Worm (Caenorhabditis elegans) whole organism, young adult: ENCODE results near the gene clec-19.

Source experiments
- B0019.2 ChIP-seq: fragments of 200-800 bp; sonication (Bioruptor generic); conservative IDR thresholded peaks from 2 replicates; pipeline ENCODE4 v1.3.6; 2022; ENCODE audit warnings: missing genetic modification reagents, missing genetic modification characterization, missing compliant biosample characterization
- B0261.1 ChIP-seq: sonication (generic microtip); optimal IDR thresholded peaks from 2 replicates; lab custom pipeline; 2016; ENCODE audit warnings: mild to moderate bottlenecking, missing genetic modification characterization, moderate library complexity, missing compliant biosample characterization
- F33H1.4 ChIP-seq: fragments of 200-800 bp; sonication (Bioruptor generic); IDR thresholded peaks from 2 replicates; pipeline ENCODE4 v1.3.6; 2022; ENCODE audit warnings: missing genetic modification reagents, missing genetic modification characterization, missing compliant biosample characterization
- F39B2.1 ChIP-seq: fragments of 200-800 bp; sonication (Bioruptor generic); IDR thresholded peaks from 2 replicates; pipeline ENCODE4 v1.3.6; 2022; ENCODE audit warnings: missing genetic modification reagents, missing genetic modification characterization, missing compliant biosample characterization
- F55B11.4 ChIP-seq: sonication (generic microtip); optimal IDR thresholded peaks from 2 replicates; lab custom pipeline; 2016; ENCODE audit warnings: missing compliant biosample characterization, missing genetic modification characterization, borderline replicate concordance; ENCODE audit not compliant: insufficient read depth
- F57A8.1 ChIP-seq: fragments of 200-800 bp; sonication (Bioruptor generic); optimal IDR thresholded peaks from 2 replicates; lab custom pipeline; 2018; ENCODE audit warnings: mild to moderate bottlenecking, missing genetic modification characterization, moderate library complexity, missing compliant biosample characterization
- F57C9.4 ChIP-seq: sonication (generic microtip); optimal IDR thresholded peaks from 2 replicates; lab custom pipeline; 2017; ENCODE audit warnings: mild to moderate bottlenecking, missing genetic modification characterization, missing compliant biosample characterization
- Y67H2A.10 ChIP-seq: fragments of 200-800 bp; sonication (Bioruptor generic); conservative IDR thresholded peaks from 2 replicates; pipeline ENCODE4 v1.3.6; 2022; ENCODE audit warnings: missing genetic modification reagents, missing genetic modification characterization, missing compliant biosample characterization
- Y79H2A.3 ChIP-seq: fragments of 200-800 bp; sonication (Bioruptor generic); conservative IDR thresholded peaks from 2 replicates; pipeline ENCODE4 v1.3.6; 2022; ENCODE audit warnings: missing genetic modification reagents, missing genetic modification characterization, missing compliant biosample characterization
- ZK185.1 ChIP-seq: sonication (generic microtip); optimal IDR thresholded peaks from 2 replicates; lab custom pipeline; 2016; ENCODE audit warnings: mild to moderate bottlenecking, missing genetic modification characterization, missing compliant biosample characterization; ENCODE audit not compliant: poor library complexity, severe bottlenecking
- akir-1 ChIP-seq: fragments of 200-800 bp; sonication (Bioruptor generic); optimal IDR thresholded peaks from 2 replicates; lab custom pipeline; 2018; ENCODE audit warnings: mild to moderate bottlenecking, missing genetic modification characterization, moderate library complexity, missing compliant biosample characterization
- ama-1 ChIP-seq, 3 experiments: fragments of 150-350 bp in 1 of 3; sonication (generic microtip) in 2 of 3; optimal IDR thresholded peaks; 2 replicates each; lab custom pipeline; 2014 to 2018; ENCODE audit warnings: missing biosample characterization in 2 of 3, missing genetic modification characterization in 2 of 3, missing genetic modification reagents in 2 of 3
- aptf-2 ChIP-seq: fragments of 200-800 bp; sonication (Bioruptor generic); conservative IDR thresholded peaks from 2 replicates; pipeline ENCODE4 v1.3.6; 2022; ENCODE audit warnings: missing genetic modification reagents, missing genetic modification characterization, missing compliant biosample characterization
- attf-5 ChIP-seq: fragments of 200-800 bp; sonication (Bioruptor generic); optimal IDR thresholded peaks from 2 replicates; lab custom pipeline; 2018; ENCODE audit warnings: mild to moderate bottlenecking, missing genetic modification characterization, missing compliant biosample characterization
- ccch-3 ChIP-seq: fragments of 200-800 bp; sonication (Bioruptor generic); optimal IDR thresholded peaks from 2 replicates; lab custom pipeline; 2018; ENCODE audit warnings: mild to moderate bottlenecking, missing genetic modification characterization, missing compliant biosample characterization
- ceh-100 ChIP-seq: fragments of 200-800 bp; sonication (Bioruptor generic); IDR thresholded peaks from 2 replicates; pipeline ENCODE4 v1.3.6; 2022; ENCODE audit warnings: missing genetic modification reagents, missing genetic modification characterization, missing compliant biosample characterization
- ceh-40 ChIP-seq: fragments of 200-800 bp; sonication (Bioruptor generic); IDR thresholded peaks from 2 replicates; pipeline ENCODE4 v1.3.6; 2022; ENCODE audit warnings: missing genetic modification characterization, missing compliant biosample characterization
- ceh-91 ChIP-seq: fragments of 200-800 bp; sonication (Bioruptor generic); IDR thresholded peaks from 2 replicates; pipeline ENCODE4 v1.3.6; 2022; ENCODE audit warnings: missing genetic modification reagents, missing genetic modification characterization, missing compliant biosample characterization
- dox-1 ChIP-seq: fragments of 200-800 bp; sonication (Bioruptor generic); IDR thresholded peaks from 2 replicates; pipeline ENCODE4 v1.3.6; 2022; ENCODE audit warnings: missing genetic modification reagents, missing genetic modification characterization, missing compliant biosample characterization
- egl-18 ChIP-seq: fragments of 200-800 bp; sonication (Bioruptor generic); IDR thresholded peaks from 2 replicates; pipeline ENCODE4 v1.3.6; 2022; ENCODE audit warnings: missing genetic modification reagents, missing genetic modification characterization, missing compliant biosample characterization
- hlh-12 ChIP-seq: sonication (generic microtip); optimal IDR thresholded peaks from 2 replicates; lab custom pipeline; 2016; ENCODE audit warnings: missing genetic modification characterization, missing compliant biosample characterization
- hmg-1.2 ChIP-seq: fragments of 200-800 bp; sonication (Bioruptor generic); IDR thresholded peaks from 2 replicates; pipeline ENCODE4 v1.3.6; 2022; ENCODE audit warnings: missing genetic modification reagents, missing genetic modification characterization, missing compliant biosample characterization
- hrde-1 ChIP-seq: sonication (generic microtip); optimal IDR thresholded peaks from 2 replicates; lab custom pipeline; 2016; ENCODE audit warnings: missing genetic modification characterization, mild to moderate bottlenecking, missing compliant biosample characterization, moderate library complexity, missing genotype, missing genetic modification reagents, borderline replicate concordance
- let-607 ChIP-seq, 2 experiments: fragments of 200-800 bp in 1 of 2; sonication (Bioruptor generic) in 1 of 2; sonication (generic microtip) in 1 of 2; optimal IDR thresholded peaks; 2 replicates each; lab custom pipeline; 2016 to 2018; ENCODE audit warnings: mild to moderate bottlenecking in 2 of 2, missing compliant biosample characterization in 2 of 2, missing genetic modification characterization in 2 of 2, moderate library complexity in 2 of 2, missing genotype in 1 of 2
- lin-54 ChIP-seq: fragments of 200-800 bp; sonication (Bioruptor generic); optimal IDR thresholded peaks from 2 replicates; lab custom pipeline; 2018; ENCODE audit warnings: mild to moderate bottlenecking, missing genetic modification characterization, missing compliant biosample characterization
- lsy-27 ChIP-seq: sonication (generic microtip); optimal IDR thresholded peaks from 2 replicates; lab custom pipeline; 2017; ENCODE audit warnings: missing genetic modification characterization, mild to moderate bottlenecking, missing compliant biosample characterization, antibody characterized with exemption, missing genotype, borderline replicate concordance; ENCODE audit not compliant: insufficient read depth
- madf-10 ChIP-seq: sonication (generic microtip); optimal IDR thresholded peaks from 2 replicates; lab custom pipeline; 2016; ENCODE audit warnings: mild to moderate bottlenecking, missing genetic modification characterization, missing compliant biosample characterization
- nhr-27 ChIP-seq: fragments of 200-800 bp; sonication (Bioruptor generic); optimal IDR thresholded peaks from 2 replicates; lab custom pipeline; 2018; ENCODE audit warnings: mild to moderate bottlenecking, missing genetic modification characterization, moderate library complexity, missing compliant biosample characterization
- pbrm-1 ChIP-seq: fragments of 200-800 bp; sonication (Bioruptor generic); IDR thresholded peaks from 2 replicates; pipeline ENCODE4 v1.3.6; 2022; ENCODE audit warnings: missing genetic modification reagents, missing genetic modification characterization, missing compliant biosample characterization
- xnd-1 ChIP-seq: sonication (generic microtip); optimal IDR thresholded peaks from 2 replicates; lab custom pipeline; 2016; ENCODE audit warnings: missing genotype, missing genetic modification reagents, missing genetic modification characterization, missing compliant biosample characterization
- ztf-22 ChIP-seq: fragments of 200-800 bp; sonication (Bioruptor generic); optimal IDR thresholded peaks from 2 replicates; lab custom pipeline; 2018; ENCODE audit warnings: mild to moderate bottlenecking, missing genetic modification characterization, moderate library complexity, missing compliant biosample characterization

The clec-19 gene

ce11 chrII:1728253-1728652 lies 16.0 kb upstream of the clec-19 start, which contains the start of gene btb-9 (continued):
- TF ChIP-seq nhr-27 (tag; lab: Kevin White, UChicago) (no peak), ccch-3 (GFP tag; lab: Kevin White, UChicago) (no peak), ceh-100 (GFP tag; lab: Robert Waterston, UW) (no peak), hmg-1.2 (GFP tag; lab: Robert Waterston, UW) (peak; percentile 30; the same call in 1 of the 2 replicates), xnd-1 (tag; lab: Kevin White, UChicago) (no peak)
- TF ChIP-seq, all 124 proteins: peak for 3

ce11 chrII:1730103-1730502 lies 14.2 kb upstream of the clec-19 start, which contains the start of gene ceh-81:
TSS of gene ceh-81 (plus strand) at chrII:1730403.
- TF ChIP-seq F55B11.4: no peak
- TF ChIP-seq egl-18 (GFP tag; lab: Robert Waterston, UW): no peak

ce11 chrII:1731932-1732331 lies 12.4 kb upstream of the clec-19 start, which contains the start of gene ceh-82:
TSS of gene ceh-82 (plus strand) at chrII:1732232.
- TF ChIP-seq F57C9.4 (tag; lab: Kevin White, UChicago) (no peak), ztf-22 (GFP tag; lab: Kevin White, UChicago) (no peak), attf-5 (no peak), B0019.2 (GFP tag; lab: Robert Waterston, UW) (no peak), xnd-1 (tag; lab: Kevin White, UChicago) (no peak), lin-54 (GFP tag; lab: Kevin White, UChicago) (no peak), F57A8.1 (no peak)

- TF ChIP-seq ceh-40 (GFP tag; lab: Robert Waterston, UW) (no peak), F39B2.1 (no peak), madf-10 (tag; lab: Kevin White, UChicago) (no peak), ceh-91 (GFP tag; lab: Robert Waterston, UW) (no peak), aptf-2 (GFP tag; lab: Robert Waterston, UW) (no peak), hrde-1 (no peak), F33H1.4 (GFP tag; lab: Robert Waterston, UW) (no peak), ama-1 (optimal IDR thresholded peaks at IDR 0.05; lab: Kevin White, UChicago) (no peak), ama-1 (GFP tag; optimal IDR thresholded peaks at IDR 0.05; lab: Kevin White, UChicago) (no peak), let-607 (tag; optimal IDR thresholded peaks at IDR 0.05; lab: Kevin White, UChicago) (no peak), dox-1 (GFP tag; lab: Robert Waterston, UW) (no peak), Y67H2A.10 (GFP tag; lab: Robert Waterston, UW) (no peak), B0261.1 (tag; lab: Kevin White, UChicago) (no peak)
Measured at ce11 chrII:1735145-1735544, 9.1 kb upstream of the clec-19 start.

ce11 chrII:1736353-1736752 lies 7.9 kb upstream of the clec-19 start, which contains the start of gene ceh-83:
TSS of gene ceh-83 (minus strand) at chrII:1736533.
- TF ChIP-seq aptf-2 (GFP tag; lab: Robert Waterston, UW) (0 out of 2 replicates have a peak, but pooled peaks have one; percentile 52), hmg-1.2 (GFP tag; lab: Robert Waterston, UW) (peak; percentile 92), Y79H2A.3 (GFP tag; lab: Robert Waterston, UW) (no peak), pbrm-1 (GFP tag; lab: Robert Waterston, UW) (0 out of 2 replicates have a peak, but pooled peaks have one; percentile 25)

ce11 chrII:1738844-1739243 lies 5.4 kb upstream of the clec-19 start, which contains the start of the genes irld-9 and irld-33:
TSS of gene irld-9 (minus strand) at chrII:1738944.
TSS of gene irld-33 (plus strand) at chrII:1739052.
- no peak for TF ChIP-seq ZK185.1 (tag; lab: Kevin White, UChicago)
- TF ChIP-seq F55B11.4: no peak
- TF ChIP-seq lsy-27 (tag; lab: Kevin White, UChicago): no peak
- no peak for TF ChIP-seq hlh-12 (tag; lab: Kevin White, UChicago)
- no peak for TF ChIP-seq akir-1 (GFP tag; lab: Kevin White, UChicago)
- TF ChIP-seq, all 124 proteins: peak for 0
